Fruit fly (Drosophila melanogaster): ENCODE measurements around the gene Pitslre.
A peak's percentile ranks its signal among the peaks of the same experiment; 100 is the strongest.

The Pitslre gene

dm6 chr3L:20778224-20779063 lies 7.1 kb downstream of the Pitslre start, which contains the start of the genes Pex16 and Pex14 (continued):
- peak; percentile 69 for TF ChIP-seq NfI (GFP tag; optimal IDR thresholded peaks at IDR 0.05)
- peak; percentile 73 for TF ChIP-seq chn (GFP tag; optimal IDR thresholded peaks at IDR 0.05)
- no peak for TF ChIP-seq oc (tag; optimal IDR thresholded peaks at IDR 0.05)
- TF ChIP-seq wdn (GFP tag; IDR thresholded peaks at IDR 0.05), result peak; percentile 37; the same call in 1 of the 2 replicates
- TF ChIP-seq NC2β (GFP tag; optimal IDR thresholded peaks at IDR 0.05), result peak; percentile 24
- TF ChIP-seq ssp (GFP tag; IDR thresholded peaks at IDR 0.05), result peak; percentile 63
- peak; percentile 46; the same call in 1 of the 2 replicates for TF ChIP-seq CG1024 (GFP tag; IDR thresholded peaks at IDR 0.05)
- peak; percentile 44 for TF ChIP-seq CG10267 (tag; optimal IDR thresholded peaks at IDR 0.05)
- TF ChIP-seq Dad (GFP tag; optimal IDR thresholded peaks at IDR 0.05), result peak; percentile 65
- TF ChIP-seq CG32772 (GFP tag; IDR thresholded peaks at IDR 0.05), result peak; percentile 65
- TF ChIP-seq Dfd (GFP tag; optimal IDR thresholded peaks at IDR 0.05), result peak in 1 of 2 experiments; percentile 22
- TF ChIP-seq wek (GFP tag; optimal IDR thresholded peaks at IDR 0.05), result peak; percentile 30
- TF ChIP-seq CG2202 (tag; optimal IDR thresholded peaks at IDR 0.05), result no peak
- peak; percentile 71 for TF ChIP-seq CG16815 (GFP tag; optimal IDR thresholded peaks at IDR 0.05)
- TF ChIP-seq CG5953 (GFP tag; IDR thresholded peaks at IDR 0.05), result peak; percentile 62
- peak; percentile 38 for TF ChIP-seq CG4854 (GFP tag; optimal IDR thresholded peaks at IDR 0.05)
- TF ChIP-seq CG10209 (GFP tag; optimal IDR thresholded peaks at IDR 0.05), result peak; percentile 58
- TF ChIP-seq toy (GFP tag; IDR thresholded peaks at IDR 0.05), result no peak
- TF ChIP-seq CG10431 (GFP tag; optimal IDR thresholded peaks at IDR 0.05), result no peak
- TF ChIP-seq CG10274 (GFP tag; optimal IDR thresholded peaks at IDR 0.05), result peak; percentile 38
- TF ChIP-seq inv (GFP tag; IDR thresholded peaks at IDR 0.05; ENCODE audit: partially characterized antibody), result no peak
- TF ChIP-seq en (GFP tag; optimal IDR thresholded peaks at IDR 0.05), result peak; percentile 35
- TF ChIP-seq CG4820 (GFP tag; optimal IDR thresholded peaks at IDR 0.05), result peak; percentile 45
- peak; percentile 45; the same call in 1 of the 3 replicates for TF ChIP-seq CG11093 (GFP tag; IDR thresholded peaks at IDR 0.05)
- peak; percentile 43; the same call in 1 of the 2 replicates for TF ChIP-seq Gsc (GFP tag; IDR thresholded peaks at IDR 0.05)
- peak; percentile 47; the same call in 1 of the 2 replicates for TF ChIP-seq GATAe (GFP tag; conservative IDR thresholded peaks at IDR 0.05)
- no peak for TF ChIP-seq CG12769 (tag; optimal IDR thresholded peaks at IDR 0.05)
- peak; percentile 81 for TF ChIP-seq Antp (GFP tag; optimal IDR thresholded peaks at IDR 0.05)
- peak; percentile 60; the same call in 1 of the 2 replicates for TF ChIP-seq Atf6 (GFP tag; IDR thresholded peaks at IDR 0.05)
- no peak for TF ChIP-seq CG34224 (GFP tag; IDR thresholded peaks at IDR 0.05; ENCODE audit: partially characterized antibody)
- TF ChIP-seq CG14965 (GFP tag; optimal IDR thresholded peaks at IDR 0.05; ENCODE audit: borderline replicate concordance), result no peak
- TF ChIP-seq Dbx (GFP tag; IDR thresholded peaks at IDR 0.05), result peak; percentile 65; the same call in 2 of the 3 replicates
- peak; percentile 73 for TF ChIP-seq Mrtf (GFP tag; IDR thresholded peaks at IDR 0.05)
- TF ChIP-seq Taf1 (GFP tag; IDR thresholded peaks at IDR 0.05), result peak; percentile 19; the same call in 1 of the 2 replicates
- peak; percentile 46 for TF ChIP-seq CG18599 (GFP tag; optimal IDR thresholded peaks at IDR 0.05)
- TF ChIP-seq CG7963 (GFP tag; IDR thresholded peaks at IDR 0.05; ENCODE audit: partially characterized antibody), result no peak
- no peak for TF ChIP-seq abd-A (tag; optimal IDR thresholded peaks at IDR 0.05)
- no peak for TF ChIP-seq pita (GFP tag; optimal IDR thresholded peaks at IDR 0.05)
- no peak for TF ChIP-seq sens-2 (GFP tag; IDR thresholded peaks at IDR 0.05)
- no peak for TF ChIP-seq CG7928 (GFP tag; optimal IDR thresholded peaks at IDR 0.05)
- peak; percentile 85 for TF ChIP-seq zfh2 (GFP tag; optimal IDR thresholded peaks at IDR 0.05)
- TF ChIP-seq CG31388 (GFP tag; optimal IDR thresholded peaks at IDR 0.05), result no peak
- TF ChIP-seq Lpt (GFP tag; optimal IDR thresholded peaks at IDR 0.05), result no peak
- no peak for TF ChIP-seq CG6254 (GFP tag; optimal IDR thresholded peaks at IDR 0.05)
- no peak for TF ChIP-seq CrebB (tag; optimal IDR thresholded peaks at IDR 0.05)
- TF ChIP-seq stwl (tag; optimal IDR thresholded peaks at IDR 0.05), result peak; percentile 30
- peak; percentile 76 for TF ChIP-seq CG14441 (GFP tag; IDR thresholded peaks at IDR 0.05)
- TF ChIP-seq CG7271 (tag; optimal IDR thresholded peaks at IDR 0.05), result no peak
- no peak for TF ChIP-seq CG10959 (GFP tag; IDR thresholded peaks at IDR 0.05)

All from whole organism, embryonic.